Worm (Caenorhabditis elegans) whole organism, L1 larva: Measurements from ENCODE around the gene nlp-3.

Experiments
- C16A3.4 ChIP-seq: fragments of 150-350 bp; optimal IDR thresholded peaks from 2 replicates; lab custom pipeline; 2014; ENCODE audit warnings: missing biosample characterization, missing genetic modification characterization
- aha-1 ChIP-seq: fragments of 150-350 bp; optimal IDR thresholded peaks from 2 replicates; lab custom pipeline; 2014; ENCODE audit warnings: missing biosample characterization, missing genetic modification characterization
- alr-1 ChIP-seq: fragments of 200-800 bp; sonication (Bioruptor generic); optimal IDR thresholded peaks from 2 replicates; lab custom pipeline; 2018; ENCODE audit warnings: borderline replicate concordance, mild to moderate bottlenecking, missing genetic modification characterization, missing compliant biosample characterization
- aly-2 ChIP-seq: fragments of 150-350 bp; optimal IDR thresholded peaks from 2 replicates; lab custom pipeline; 2014; ENCODE audit warnings: missing biosample characterization, missing genetic modification characterization
- blmp-1 ChIP-seq: fragments of 150-350 bp; optimal IDR thresholded peaks from 2 replicates; lab custom pipeline; 2014; ENCODE audit warnings: missing biosample characterization, missing genetic modification characterization
- ceh-63 ChIP-seq: fragments of 200-800 bp; sonication (Bioruptor generic); optimal IDR thresholded peaks from 2 replicates; lab custom pipeline; 2018; ENCODE audit warnings: mild to moderate bottlenecking, missing genetic modification characterization, missing compliant biosample characterization
- ceh-82 ChIP-seq, 3 experiments: fragments of 150-350 bp in 1 of 3; sonication (generic microtip) in 2 of 3; optimal IDR thresholded peaks; 2 replicates each; lab custom pipeline; 2014 to 2017; ENCODE audit warnings: missing biosample characterization in 3 of 3, missing genetic modification characterization in 3 of 3
- ceh-88 ChIP-seq: fragments of 200-800 bp; sonication (Bioruptor generic); IDR thresholded peaks from 2 replicates; pipeline ENCODE4 v1.3.6; 2022; ENCODE audit warnings: missing genetic modification characterization, missing compliant biosample characterization
- ceh-90 ChIP-seq: sonication (generic microtip); optimal IDR thresholded peaks from 2 replicates; lab custom pipeline; 2016; ENCODE audit warnings: missing genetic modification characterization, missing compliant biosample characterization
- ces-1 ChIP-seq: fragments of 150-350 bp; optimal IDR thresholded peaks from 2 replicates; lab custom pipeline; 2014; ENCODE audit warnings: missing biosample characterization, missing genetic modification reagents, missing genetic modification characterization
- efl-3 ChIP-seq: fragments of 200-800 bp; sonication (Bioruptor generic); optimal IDR thresholded peaks from 2 replicates; lab custom pipeline; 2018; ENCODE audit warnings: mild to moderate bottlenecking, missing genetic modification characterization, missing compliant biosample characterization
- egl-27 ChIP-seq, 2 experiments: fragments of 150-350 bp in 1 of 2; sonication (generic microtip); optimal IDR thresholded peaks; 3 replicates each; lab custom pipeline; 2017 to 2018; ENCODE audit warnings: missing biosample characterization in 2 of 2, missing genetic modification characterization in 2 of 2, missing genetic modification reagents in 2 of 2
- ets-5 ChIP-seq: fragments of 200-800 bp; sonication (Bioruptor generic); IDR thresholded peaks from 2 replicates; pipeline ENCODE4 v1.3.6; 2022; ENCODE audit warnings: missing genetic modification characterization, missing compliant biosample characterization
- fkh-4 ChIP-seq: sonication (generic microtip); optimal IDR thresholded peaks from 2 replicates; lab custom pipeline; 2016; ENCODE audit warnings: missing compliant biosample characterization, missing genetic modification characterization, borderline replicate concordance
- fkh-8 ChIP-seq: sonication (generic microtip); optimal IDR thresholded peaks from 2 replicates; lab custom pipeline; 2016; ENCODE audit warnings: mild to moderate bottlenecking, missing genetic modification characterization, missing compliant biosample characterization
- fos-1 ChIP-seq: fragments of 150-350 bp; optimal IDR thresholded peaks from 2 replicates; lab custom pipeline; 2014; ENCODE audit warnings: missing biosample characterization, missing genetic modification characterization
- grh-1 ChIP-seq: fragments of 200-800 bp; sonication (Bioruptor generic); IDR thresholded peaks from 2 replicates; pipeline ENCODE4 v1.3.6; 2022; ENCODE audit warnings: missing genetic modification reagents, missing genetic modification characterization, missing compliant biosample characterization
- hlh-17 ChIP-seq: fragments of 200-800 bp; sonication (Bioruptor generic); optimal IDR thresholded peaks from 2 replicates; lab custom pipeline; 2018; ENCODE audit warnings: missing genetic modification characterization, mild to moderate bottlenecking, missing compliant biosample characterization, moderate library complexity, borderline replicate concordance
- hlh-4 ChIP-seq: sonication (generic microtip); optimal IDR thresholded peaks from 2 replicates; lab custom pipeline; 2016; ENCODE audit warnings: mild to moderate bottlenecking, missing genetic modification characterization, missing compliant biosample characterization
- hpl-2 ChIP-seq: fragments of 150-350 bp; optimal IDR thresholded peaks from 2 replicates; lab custom pipeline; 2014; ENCODE audit warnings: missing biosample characterization, missing genetic modification reagents, missing genetic modification characterization
- lin-14 ChIP-seq: fragments of 200-800 bp; sonication (Bioruptor generic); optimal IDR thresholded peaks from 2 replicates; lab custom pipeline; 2018; ENCODE audit warnings: mild to moderate bottlenecking, missing genetic modification characterization, moderate library complexity, missing compliant biosample characterization
- lir-3 ChIP-seq: sonication (generic microtip); optimal IDR thresholded peaks from 2 replicates; lab custom pipeline; 2016; ENCODE audit warnings: mild to moderate bottlenecking, missing genetic modification characterization, moderate library complexity, missing compliant biosample characterization; ENCODE audit not compliant: poor library complexity
- lsy-2 ChIP-seq, 2 experiments: fragments of 150-350 bp; optimal IDR thresholded peaks; 2 replicates each; lab custom pipeline; 2014; ENCODE audit warnings: missing biosample characterization in 2 of 2, missing genetic modification characterization in 2 of 2
- mab-9 ChIP-seq: fragments of 200-800 bp; sonication (Bioruptor generic); IDR thresholded peaks from 2 replicates; pipeline ENCODE4 v1.3.6; 2022; ENCODE audit warnings: missing genetic modification reagents, missing genetic modification characterization, missing compliant biosample characterization
- mdl-1 ChIP-seq, 2 experiments: fragments of 150-350 bp; optimal IDR thresholded peaks; 2 replicates each; lab custom pipeline; 2014 to 2017; ENCODE audit warnings: missing biosample characterization in 2 of 2, missing genetic modification characterization in 2 of 2, inconsistent platforms in 1 of 2
- mep-1 ChIP-seq: fragments of 150-350 bp; optimal IDR thresholded peaks from 2 replicates; lab custom pipeline; 2014; ENCODE audit warnings: missing biosample characterization, missing genetic modification characterization
- nhr-11 ChIP-seq: fragments of 150-350 bp; optimal IDR thresholded peaks from 2 replicates; lab custom pipeline; 2014; ENCODE audit warnings: missing biosample characterization, missing genetic modification characterization
- nhr-12 ChIP-seq: sonication (generic microtip); optimal IDR thresholded peaks from 2 replicates; lab custom pipeline; 2017; ENCODE audit warnings: missing biosample characterization, missing genetic modification characterization
- nhr-19 ChIP-seq: fragments of 200-800 bp; sonication (Bioruptor generic); conservative IDR thresholded peaks from 2 replicates; pipeline ENCODE4 v1.3.6; 2022; ENCODE audit warnings: missing genetic modification characterization, missing compliant biosample characterization
- nhr-20 ChIP-seq: sonication (generic microtip); optimal IDR thresholded peaks from 2 replicates; lab custom pipeline; 2016; ENCODE audit warnings: mild to moderate bottlenecking, missing genetic modification characterization, missing compliant biosample characterization
- nhr-28 ChIP-seq: fragments of 150-350 bp; optimal IDR thresholded peaks from 2 replicates; lab custom pipeline; 2014; ENCODE audit warnings: missing biosample characterization, missing genetic modification characterization
- nhr-71 ChIP-seq: sonication (generic microtip); optimal IDR thresholded peaks from 2 replicates; lab custom pipeline; 2016; ENCODE audit warnings: mild to moderate bottlenecking, missing genetic modification characterization, moderate library complexity, missing compliant biosample characterization
- nhr-85 ChIP-seq: sonication (generic microtip); peaks from one replicate; lab custom pipeline; 2016; ENCODE audit warnings: missing genetic modification characterization, inconsistent platforms, missing compliant biosample characterization
- nhr-90 ChIP-seq: sonication (generic microtip); optimal IDR thresholded peaks from 2 replicates; lab custom pipeline; 2016; ENCODE audit warnings: mild to moderate bottlenecking, missing genetic modification characterization, missing compliant biosample characterization; ENCODE audit not compliant: poor library complexity
- pag-3 ChIP-seq: sonication (generic microtip); optimal IDR thresholded peaks from 2 replicates; lab custom pipeline; 2017; ENCODE audit warnings: missing genetic modification characterization, mild to moderate bottlenecking, missing compliant biosample characterization, antibody characterized with exemption, borderline replicate concordance; ENCODE audit not compliant: insufficient read depth
- pax-3 ChIP-seq: fragments of 200-800 bp; sonication (Bioruptor generic); optimal IDR thresholded peaks from 2 replicates; lab custom pipeline; 2018; ENCODE audit warnings: mild to moderate bottlenecking, missing genetic modification characterization, moderate library complexity, missing compliant biosample characterization
- rnt-1 ChIP-seq: sonication (generic microtip); optimal IDR thresholded peaks from 2 replicates; lab custom pipeline; 2016; ENCODE audit warnings: mild to moderate bottlenecking, missing genetic modification characterization, moderate library complexity, missing compliant biosample characterization
- skn-1 ChIP-seq: fragments of 150-350 bp; optimal IDR thresholded peaks from 2 replicates; lab custom pipeline; 2014; ENCODE audit warnings: missing biosample characterization, missing genetic modification characterization
- snpc-4 ChIP-seq: fragments of 150-350 bp; optimal IDR thresholded peaks from 2 replicates; lab custom pipeline; 2014; ENCODE audit warnings: missing biosample characterization, missing genetic modification characterization
- snu-23 ChIP-seq: sonication (generic microtip); optimal IDR thresholded peaks from 2 replicates; lab custom pipeline; 2016; ENCODE audit warnings: missing genetic modification characterization, missing compliant biosample characterization
- sox-4 ChIP-seq: sonication (generic microtip); optimal IDR thresholded peaks from 2 replicates; lab custom pipeline; 2016; ENCODE audit warnings: missing genetic modification characterization, missing compliant biosample characterization
- sup-37 ChIP-seq: fragments of 200-800 bp; sonication (Bioruptor generic); optimal IDR thresholded peaks from 2 replicates; lab custom pipeline; 2018; ENCODE audit warnings: mild to moderate bottlenecking, missing genetic modification characterization, missing compliant biosample characterization
- tlp-1 ChIP-seq: fragments of 150-350 bp; optimal IDR thresholded peaks from 2 replicates; lab custom pipeline; 2014; ENCODE audit warnings: missing biosample characterization, missing genetic modification characterization
- unc-130 ChIP-seq: fragments of 150-350 bp; optimal IDR thresholded peaks from 2 replicates; lab custom pipeline; 2017; ENCODE audit warnings: missing biosample characterization, missing genetic modification characterization, inconsistent platforms
- unc-62 ChIP-seq: fragments of 150-350 bp; optimal IDR thresholded peaks from 2 replicates; lab custom pipeline; 2014; ENCODE audit warnings: missing biosample characterization, missing genetic modification reagents, missing genetic modification characterization
- unc-86 ChIP-seq: sonication (generic microtip); optimal IDR thresholded peaks from 2 replicates; lab custom pipeline; 2016; ENCODE audit warnings: missing genetic modification characterization, missing compliant biosample characterization
- unc-98 ChIP-seq: fragments of 200-800 bp; sonication (Bioruptor generic); IDR thresholded peaks from 2 replicates; pipeline ENCODE4 v1.3.6; 2022; ENCODE audit warnings: missing genetic modification characterization, missing compliant biosample characterization
- vab-15 ChIP-seq: sonication (generic microtip); optimal IDR thresholded peaks from 2 replicates; lab custom pipeline; 2017; ENCODE audit warnings: missing genotype, mild to moderate bottlenecking, missing genetic modification characterization, missing compliant biosample characterization
- ztf-11 ChIP-seq, 2 experiments: sonication (generic microtip); optimal IDR thresholded peaks; 2 replicates each; lab custom pipeline; 2016 to 2017; ENCODE audit warnings: missing genetic modification characterization in 2 of 2, missing biosample characterization in 1 of 2, missing compliant biosample characterization in 1 of 2
- ztf-4 ChIP-seq: fragments of 150-350 bp; optimal IDR thresholded peaks from 2 replicates; lab custom pipeline; 2014; ENCODE audit warnings: missing biosample characterization, missing genetic modification characterization

Gene nlp-3

ce11 chrX:13221357-13221756, 43.1 kb upstream of the nlp-3 start, which contains the start of gene asp-4:
Gene asp-4 (minus strand): TSS chrX:13221462.
- TF ChIP-seq nhr-12, result no peak
- peak; percentile 37 for TF ChIP-seq mep-1
- TF ChIP-seq blmp-1, result peak; percentile 40
- TF ChIP-seq grh-1 (GFP tag; lab: Robert Waterston, UW), result no peak
- 0 out of 2 replicates have a peak, but pooled peaks have one; percentile 14 for TF ChIP-seq mab-9 (GFP tag; lab: Robert Waterston, UW)
- no peak for TF ChIP-seq ceh-90 (tag; lab: Kevin White, UChicago)
- peak; percentile 39 for TF ChIP-seq lin-14 (GFP tag; lab: Kevin White, UChicago)
- TF ChIP-seq mdl-1 (tag; optimal IDR thresholded peaks at IDR 0.05; lab: Kevin White, UChicago), result no peak
- TF ChIP-seq nhr-85 (tag; lab: Kevin White, UChicago), result peak; percentile 69
- TF ChIP-seq, all 84 proteins: peak for 5

ce11 chrX:13220609-13221008, 42.4 kb upstream of the nlp-3 start:
- TF ChIP-seq mab-9 (GFP tag; lab: Robert Waterston, UW) (no peak), pax-3 (no peak), unc-130 (peak; percentile 36), efl-3 (GFP tag; lab: Kevin White, UChicago) (no peak), sup-37 (no peak), tlp-1 (tag; lab: Kevin White, UChicago) (no peak), fkh-4 (tag; lab: Kevin White, UChicago) (no peak), lin-14 (GFP tag; lab: Kevin White, UChicago) (peak; percentile 69), hlh-4 (tag; lab: Kevin White, UChicago) (no peak), nhr-20 (tag; lab: Kevin White, UChicago) (peak; percentile 5), unc-62 (GFP tag; lab: Kevin White, UChicago) (no peak), mdl-1 (tag; optimal IDR thresholded peaks at IDR 0.05; lab: Kevin White, UChicago) (no peak), ets-5 (GFP tag; lab: Robert Waterston, UW) (no peak), hpl-2 (GFP tag; lab: Kevin White, UChicago) (no peak), nhr-11 (tag; lab: Kevin White, UChicago) (no peak), nhr-71 (tag; lab: Kevin White, UChicago) (peak; percentile 59), pag-3 (tag; lab: Kevin White, UChicago) (peak; percentile 71), unc-98 (no peak), snu-23 (GFP tag; lab: Kevin White, UChicago) (no peak), alr-1 (no peak), ces-1 (GFP tag; lab: Kevin White, UChicago) (no peak), vab-15 (tag; lab: Kevin White, UChicago) (no peak), nhr-28 (tag; lab: Kevin White, UChicago) (no peak), grh-1 (GFP tag; lab: Robert Waterston, UW) (no peak), ceh-82 (tag; optimal IDR thresholded peaks at IDR 0.05; lab: Kevin White, UChicago) (no peak), lsy-2 (tag; optimal IDR thresholded peaks at IDR 0.05; lab: Kevin White, UChicago) (peak in 1 of 2 experiments; percentile 40), skn-1 (no peak), ceh-63 (GFP tag; lab: Kevin White, UChicago) (no peak), lir-3 (no peak), ztf-4 (tag; lab: Kevin White, UChicago) (no peak), nhr-19 (GFP tag; lab: Robert Waterston, UW) (no peak; the same call in 1 of the 2 replicates), fos-1 (tag; lab: Kevin White, UChicago) (no peak), fkh-8 (no peak), ztf-11 (tag; optimal IDR thresholded peaks at IDR 0.05; lab: Kevin White, UChicago) (no peak), C16A3.4 (tag; lab: Kevin White, UChicago) (no peak), hlh-17 (GFP tag; lab: Kevin White, UChicago) (no peak), sox-4 (tag; lab: Kevin White, UChicago) (no peak), aha-1 (tag; lab: Kevin White, UChicago) (no peak), nhr-90 (tag; lab: Kevin White, UChicago) (no peak), unc-86 (tag; lab: Kevin White, UChicago) (no peak), snpc-4 (tag; lab: Kevin White, UChicago) (peak; percentile 84), aly-2 (tag; lab: Kevin White, UChicago) (no peak), rnt-1 (tag; lab: Kevin White, UChicago) (peak; percentile 65), egl-27 (tag; optimal IDR thresholded peaks at IDR 0.05; lab: Kevin White, UChicago) (no peak), nhr-12 (no peak), ceh-88 (GFP tag; lab: Robert Waterston, UW) (no peak)
